Fruit fly (Drosophila melanogaster): Measurements from ENCODE around the gene Spag1.
A peak's percentile ranks its signal among the peaks of the same experiment; 100 is the strongest.

Gene Spag1

dm6 chr3R:26988412-26988981, 40.9 kb downstream of the Spag1 start, which contains the start of gene CG31075 (continued):
- TF ChIP-seq Dip3 (GFP tag; optimal IDR thresholded peaks at IDR 0.05) (peak; percentile 23), CG12155 (GFP tag; optimal IDR thresholded peaks at IDR 0.05) (peak; percentile 37), Pdp1 (GFP tag; optimal IDR thresholded peaks at IDR 0.05) (peak in 1 of 2 experiments; percentile 2), CG2120 (GFP tag; optimal IDR thresholded peaks at IDR 0.05) (peak; percentile 65), CG2712 (tag; optimal IDR thresholded peaks at IDR 0.05) (peak; percentile 28), BEAF-32 (GFP tag; optimal IDR thresholded peaks at IDR 0.05) (no peak), CG3838 (GFP tag; optimal IDR thresholded peaks at IDR 0.05) (no peak), CG7271 (tag; optimal IDR thresholded peaks at IDR 0.05) (no peak), da (GFP tag; optimal IDR thresholded peaks at IDR 0.05) (no peak), CG4360 (GFP tag; IDR thresholded peaks at IDR 0.05) (no peak), cg (GFP tag; optimal IDR thresholded peaks at IDR 0.05) (no peak), NFAT (GFP tag; IDR thresholded peaks at IDR 0.05) (peak; percentile 39; the same call in 1 of the 2 replicates), Six4 (GFP tag; optimal IDR thresholded peaks at IDR 0.05) (no peak), CG11247 (GFP tag; IDR thresholded peaks at IDR 0.05) (peak; percentile 25; the same call in 1 of the 2 replicates), CG43689 (GFP tag; IDR thresholded peaks at IDR 0.05) (peak; percentile 30; the same call in 1 of the 2 replicates), CG11696 (GFP tag; IDR thresholded peaks at IDR 0.05) (no peak), zf30C (GFP tag; optimal IDR thresholded peaks at IDR 0.05) (no peak), Side (GFP tag; optimal IDR thresholded peaks at IDR 0.05) (no peak), CG12104 (GFP tag; optimal IDR thresholded peaks at IDR 0.05) (peak; percentile 34), crc (GFP tag; optimal IDR thresholded peaks at IDR 0.05) (no peak), CG13123 (GFP tag; optimal IDR thresholded peaks at IDR 0.05) (no peak), sim (GFP tag; IDR thresholded peaks at IDR 0.05) (no peak), CG18599 (GFP tag; optimal IDR thresholded peaks at IDR 0.05) (peak; percentile 87), oc (tag; optimal IDR thresholded peaks at IDR 0.05) (no peak), CG1233 (GFP tag; optimal IDR thresholded peaks at IDR 0.05) (peak; percentile 36), sisA (GFP tag; IDR thresholded peaks at IDR 0.05) (no peak), Gug (GFP tag; IDR thresholded peaks at IDR 0.05) (peak; percentile 28; the same call in 2 of the 4 replicates), Scr (GFP tag; IDR thresholded peaks at IDR 0.05; ENCODE audit: partially characterized antibody) (no peak), TFAM (GFP tag; optimal IDR thresholded peaks at IDR 0.05) (no peak), pfk (GFP tag; optimal IDR thresholded peaks at IDR 0.05) (no peak), Neu2 (GFP tag; optimal IDR thresholded peaks at IDR 0.05; ENCODE audit: borderline replicate concordance) (no peak), nmo (GFP tag; optimal IDR thresholded peaks at IDR 0.05) (peak; percentile 60), Nf-YB (GFP tag; optimal IDR thresholded peaks at IDR 0.05) (no peak), Sox102F (GFP tag; optimal IDR thresholded peaks at IDR 0.05) (peak; percentile 14), lab (GFP tag; optimal IDR thresholded peaks at IDR 0.05) (peak; percentile 80), cato (GFP tag; optimal IDR thresholded peaks at IDR 0.05; ENCODE audit: borderline replicate concordance) (no peak), MTF-1 (GFP tag; optimal IDR thresholded peaks at IDR 0.05; ENCODE audit: borderline replicate concordance) (no peak), CG7987 (GFP tag; optimal IDR thresholded peaks at IDR 0.05) (no peak), fu2 (GFP tag; optimal IDR thresholded peaks at IDR 0.05) (no peak), lov (optimal IDR thresholded peaks at IDR 0.05) (no peak), lov (GFP tag; IDR thresholded peaks at IDR 0.05) (no peak), CG11560 (tag; IDR thresholded peaks at IDR 0.05) (no peak), MESR4 (GFP tag; optimal IDR thresholded peaks at IDR 0.05) (no peak), vnd (GFP tag; IDR thresholded peaks at IDR 0.05; ENCODE audit: partially characterized antibody) (no peak), CG30431 (GFP tag; optimal IDR thresholded peaks at IDR 0.05) (no peak), Hey (tag; optimal IDR thresholded peaks at IDR 0.05) (no peak), danr (GFP tag; IDR thresholded peaks at IDR 0.05) (no peak), CG6175 (GFP tag; IDR thresholded peaks at IDR 0.05) (no peak), dpn (GFP tag; optimal IDR thresholded peaks at IDR 0.05) (peak in 1 of 2 experiments; percentile 30), CG12391 (tag; optimal IDR thresholded peaks at IDR 0.05) (peak; percentile 41)
